Fruit fly (Drosophila melanogaster) whole organism, prepupa: ENCODE measurements around the gene arg.

Source experiments
- Blimp-1 ChIP-seq: fragments of 200-800 bp; sonication (Bioruptor generic); optimal IDR thresholded peaks from 3 replicates; lab custom pipeline; 2017; ENCODE audit warnings: missing biosample characterization, missing genetic modification characterization, mild to moderate bottlenecking, moderate library complexity, missing genetic modification reagents
- CG10631 ChIP-seq: fragments of 200-800 bp; sonication (Bioruptor generic); optimal IDR thresholded peaks from 2 replicates; lab custom pipeline; 2016; ENCODE audit warnings: missing biosample characterization, missing genetic modification characterization
- CG10669 ChIP-seq: fragments of 200-800 bp; sonication (Bioruptor generic); optimal IDR thresholded peaks from 3 replicates; lab custom pipeline; 2018; ENCODE audit warnings: missing biosample characterization, mild to moderate bottlenecking, missing genetic modification characterization, moderate library complexity
- CG11294 ChIP-seq: fragments of 200-800 bp; sonication (Bioruptor generic); IDR thresholded peaks from 2 replicates; pipeline ENCODE4 v1.3.6; 2022; ENCODE audit warnings: missing biosample characterization, missing genetic modification characterization
- CG11762 ChIP-seq: fragments of 200-800 bp; sonication (Bioruptor generic); optimal IDR thresholded peaks from 3 replicates; lab custom pipeline; 2016; ENCODE audit warnings: missing biosample characterization, missing genetic modification characterization; ENCODE audit not compliant: insufficient read depth
- CG11902 ChIP-seq: fragments of 200-800 bp; sonication (Bioruptor generic); optimal IDR thresholded peaks from 3 replicates; lab custom pipeline; 2016; ENCODE audit warnings: missing biosample characterization, missing genetic modification characterization
- CG15336 ChIP-seq: fragments of 200-800 bp; sonication (Bioruptor generic); IDR thresholded peaks from 2 replicates; pipeline ENCODE4 v1.3.6; 2022; ENCODE audit warnings: missing biosample characterization, missing genetic modification characterization
- CG1621 ChIP-seq: fragments of 200-800 bp; sonication (Bioruptor generic); optimal IDR thresholded peaks from 3 replicates; lab custom pipeline; 2018; ENCODE audit warnings: missing biosample characterization, mild to moderate bottlenecking, missing genetic modification characterization
- CG3032 ChIP-seq: fragments of 200-800 bp; optimal IDR thresholded peaks from 2 replicates; lab custom pipeline; 2019; ENCODE audit warnings: missing biosample characterization, mild to moderate bottlenecking, missing genetic modification characterization, moderate library complexity
- CG32006 ChIP-seq: fragments of 200-800 bp; sonication (Bioruptor generic); optimal IDR thresholded peaks from 3 replicates; lab custom pipeline; 2017; ENCODE audit warnings: missing biosample characterization, mild to moderate bottlenecking, missing genetic modification characterization
- CG3919 ChIP-seq: fragments of 200-800 bp; sonication (Bioruptor generic); optimal IDR thresholded peaks from 3 replicates; lab custom pipeline; 2016; ENCODE audit warnings: missing biosample characterization, missing genetic modification characterization
- CG6163 ChIP-seq: fragments of 200-800 bp; sonication (Bioruptor generic); IDR thresholded peaks from 3 replicates; pipeline ENCODE4 v1.3.6; 2022; ENCODE audit warnings: missing biosample characterization, missing genetic modification characterization
- CG6808 ChIP-seq: fragments of 200-800 bp; sonication (Bioruptor generic); optimal IDR thresholded peaks from 3 replicates; lab custom pipeline; 2017; ENCODE audit warnings: missing biosample characterization, missing genetic modification characterization, mild to moderate bottlenecking, moderate library complexity, missing genetic modification reagents
- CG6854 ChIP-seq: fragments of 200-800 bp; sonication (Bioruptor generic); optimal IDR thresholded peaks from 2 replicates; lab custom pipeline; 2017; ENCODE audit warnings: missing biosample characterization, mild to moderate bottlenecking, missing genetic modification characterization
- CG7368 ChIP-seq: fragments of 200-800 bp; sonication (Bioruptor generic); optimal IDR thresholded peaks from 3 replicates; lab custom pipeline; 2016; ENCODE audit warnings: missing biosample characterization, missing genetic modification characterization
- CG8319 ChIP-seq: fragments of 200-800 bp; sonication (Bioruptor generic); optimal IDR thresholded peaks from 3 replicates; lab custom pipeline; 2016; ENCODE audit warnings: missing biosample characterization, missing genetic modification characterization
- CG8632 ChIP-seq: fragments of 200-800 bp; sonication (Bioruptor generic); optimal IDR thresholded peaks from 3 replicates; lab custom pipeline; 2016; ENCODE audit warnings: missing biosample characterization, missing genetic modification characterization
- CG9139 ChIP-seq: fragments of 200-800 bp; sonication (Bioruptor generic); optimal IDR thresholded peaks from 3 replicates; lab custom pipeline; 2017; ENCODE audit warnings: missing biosample characterization, mild to moderate bottlenecking, missing genetic modification characterization
- Eip75B ChIP-seq: fragments of 200-800 bp; sonication (Bioruptor generic); optimal IDR thresholded peaks from 3 replicates; lab custom pipeline; 2016; ENCODE audit warnings: missing biosample characterization, missing genetic modification characterization
- Eip78C ChIP-seq: fragments of 200-800 bp; sonication (Bioruptor generic); peaks from one replicate; lab custom pipeline; 2016; ENCODE audit warnings: missing biosample characterization, missing genetic modification characterization
- Eip93F ChIP-seq: fragments of 200-800 bp; sonication (Bioruptor generic); optimal IDR thresholded peaks from 2 replicates; lab custom pipeline; 2016; ENCODE audit warnings: missing biosample characterization, mild to moderate bottlenecking, missing genetic modification characterization
- Ets21C ChIP-seq: fragments of 200-800 bp; sonication (Bioruptor generic); optimal IDR thresholded peaks from 3 replicates; lab custom pipeline; 2016; ENCODE audit warnings: missing biosample characterization, missing genetic modification characterization
- Ets96B ChIP-seq: fragments of 200-800 bp; optimal IDR thresholded peaks from 2 replicates; lab custom pipeline; 2019; ENCODE audit warnings: missing biosample characterization, mild to moderate bottlenecking, missing genetic modification characterization, moderate library complexity
- Hr38 ChIP-seq: sonication (Bioruptor generic); optimal IDR thresholded peaks from 2 replicates; lab custom pipeline; 2016; ENCODE audit warnings: missing biosample characterization, missing genetic modification characterization
- Hr39 ChIP-seq: fragments of 200-800 bp; sonication (Bioruptor generic); optimal IDR thresholded peaks from 2 replicates; lab custom pipeline; 2016; ENCODE audit warnings: missing biosample characterization, missing genetic modification characterization
- Hr4 ChIP-seq: fragments of 200-800 bp; sonication (Bioruptor generic); optimal IDR thresholded peaks from 3 replicates; lab custom pipeline; 2016; ENCODE audit warnings: missing biosample characterization, missing genetic modification characterization
- Lpt ChIP-seq: fragments of 200-800 bp; sonication (Bioruptor generic); optimal IDR thresholded peaks from 3 replicates; lab custom pipeline; 2016; ENCODE audit warnings: missing biosample characterization, missing genetic modification characterization
- Met ChIP-seq: fragments of 200-800 bp; sonication (Bioruptor generic); optimal IDR thresholded peaks from 3 replicates; lab custom pipeline; 2016; ENCODE audit warnings: missing biosample characterization, missing genetic modification characterization
- Smox ChIP-seq: fragments of 200-800 bp; sonication (Bioruptor generic); optimal IDR thresholded peaks from 3 replicates; lab custom pipeline; 2016; ENCODE audit warnings: missing biosample characterization, missing genetic modification characterization
- Sox14 ChIP-seq: fragments of 200-800 bp; sonication (Bioruptor generic); optimal IDR thresholded peaks from 3 replicates; lab custom pipeline; 2016; ENCODE audit warnings: missing biosample characterization, missing genetic modification characterization
- achi ChIP-seq: fragments of 200-800 bp; sonication (Bioruptor generic); optimal IDR thresholded peaks from 3 replicates; lab custom pipeline; 2016; ENCODE audit warnings: missing biosample characterization, missing genetic modification characterization
- acj6 ChIP-seq: fragments of 200-800 bp; sonication (Bioruptor generic); optimal IDR thresholded peaks from 3 replicates; lab custom pipeline; 2016; ENCODE audit warnings: missing biosample characterization, missing genetic modification characterization
- cyc ChIP-seq: fragments of 200-800 bp; sonication (Bioruptor generic); optimal IDR thresholded peaks from 3 replicates; lab custom pipeline; 2016; ENCODE audit warnings: missing biosample characterization, missing genetic modification characterization
- dac ChIP-seq: fragments of 200-800 bp; sonication (Bioruptor generic); optimal IDR thresholded peaks from 2 replicates; lab custom pipeline; 2017; ENCODE audit warnings: missing biosample characterization, mild to moderate bottlenecking, missing genetic modification characterization
- dsx ChIP-seq: fragments of 200-800 bp; optimal IDR thresholded peaks from 3 replicates; lab custom pipeline; 2019; ENCODE audit warnings: missing biosample characterization, mild to moderate bottlenecking, missing genetic modification characterization, moderate library complexity; ENCODE audit not compliant: poor library complexity, severe bottlenecking
- eg ChIP-seq: fragments of 200-800 bp; sonication (Bioruptor generic); IDR thresholded peaks from 3 replicates; pipeline ENCODE4 v1.3.6; 2022; ENCODE audit warnings: missing biosample characterization, missing genetic modification characterization
- esn ChIP-seq: fragments of 200-800 bp; sonication (Bioruptor generic); optimal IDR thresholded peaks from 2 replicates; lab custom pipeline; 2016; ENCODE audit warnings: missing biosample characterization, mild to moderate bottlenecking, missing genetic modification characterization, moderate library complexity
- lz ChIP-seq: fragments of 200-800 bp; sonication (Bioruptor generic); optimal IDR thresholded peaks from 3 replicates; lab custom pipeline; 2016; ENCODE audit warnings: missing biosample characterization, missing genetic modification characterization
- net ChIP-seq: fragments of 200-800 bp; sonication (Bioruptor generic); optimal IDR thresholded peaks from 3 replicates; lab custom pipeline; 2016; ENCODE audit warnings: missing biosample characterization, missing genetic modification characterization
- salr ChIP-seq, 2 experiments: fragments of 200-800 bp; sonication (Bioruptor generic); optimal IDR thresholded peaks; 3 replicates each; lab custom pipeline; 2016 to 2018; ENCODE audit warnings: missing biosample characterization in 2 of 2, missing genetic modification characterization in 2 of 2, mild to moderate bottlenecking in 1 of 2
- svp ChIP-seq: fragments of 200-800 bp; sonication (Bioruptor generic); peaks from one replicate; lab custom pipeline; 2016; ENCODE audit warnings: missing biosample characterization, missing genetic modification characterization
- topi ChIP-seq: fragments of 200-800 bp; sonication (Bioruptor generic); optimal IDR thresholded peaks from 3 replicates; lab custom pipeline; 2016; ENCODE audit warnings: missing biosample characterization, missing genetic modification characterization
- vri ChIP-seq: fragments of 200-800 bp; sonication (Bioruptor generic); optimal IDR thresholded peaks from 3 replicates; lab custom pipeline; 2016; ENCODE audit warnings: missing biosample characterization, mild to moderate bottlenecking, missing genetic modification characterization

Gene arg

dm6 chrX:523179-523851 lies 14.1 kb downstream of the arg start, which contains the start of gene elav (continued):
- TF ChIP-seq CG3919 (peak; percentile 97), Eip78C (GFP tag; lab: Kevin White, UChicago) (peak; percentile 99), CG6808 (peak; percentile 98), CG9139 (peak; percentile 96), CG6854 (peak; percentile 98), esn (peak; percentile 98), Hr38 (GFP tag; lab: Kevin White, UChicago) (peak; percentile 13), CG11762 (peak; percentile 97), CG8319 (GFP tag; lab: Kevin White, UChicago) (peak; percentile 97), CG8632 (GFP tag; lab: Kevin White, UChicago) (peak; percentile 97), vri (GFP tag; lab: Kevin White, UChicago) (peak; percentile 97), CG10631 (GFP tag; lab: Kevin White, UChicago) (peak; percentile 97), lz (GFP tag; lab: Kevin White, UChicago) (peak; percentile 98), dac (GFP tag; lab: Kevin White, UChicago) (peak; percentile 97), Blimp-1 (GFP tag; lab: Kevin White, UChicago) (peak; percentile 93), achi (peak; percentile 97), CG15336 (GFP tag; lab: Robert Waterston, UW) (peak; percentile 99), Hr39 (peak; percentile 96), Ets21C (peak; percentile 95), CG11294 (GFP tag; lab: Robert Waterston, UW) (peak; percentile 97), CG10669 (GFP tag; lab: Kevin White, UChicago) (peak; percentile 97), Met (GFP tag; lab: Kevin White, UChicago) (peak; percentile 99)

DNA sequence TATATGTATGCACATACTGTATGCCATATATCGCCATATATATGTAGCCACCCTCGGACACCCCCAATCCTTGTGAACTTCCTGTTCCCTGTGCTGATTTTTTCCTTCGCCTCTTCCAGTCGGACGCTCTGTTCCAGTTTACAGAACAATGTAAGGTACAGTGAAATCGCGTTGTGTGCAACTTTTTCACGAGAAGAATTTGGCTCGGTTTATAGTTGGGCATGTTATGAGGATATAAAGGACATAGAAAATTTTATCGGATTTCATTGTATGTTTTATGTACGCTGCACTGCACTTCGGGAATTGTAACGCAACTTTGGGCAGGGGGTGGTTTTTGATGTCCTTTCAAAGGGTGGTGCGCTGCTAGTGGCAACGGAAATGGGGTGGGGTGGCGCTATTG lies 15.1 kb downstream of the arg start:
- no peak for TF ChIP-seq Sox14 (GFP tag; lab: Kevin White, UChicago)
- no peak for TF ChIP-seq Eip75B (GFP tag; lab: Kevin White, UChicago)
- no peak for TF ChIP-seq Hr39
- no peak for TF ChIP-seq CG7368 (GFP tag; lab: Kevin White, UChicago)
- no peak for TF ChIP-seq Smox (GFP tag; lab: Kevin White, UChicago)
- TF ChIP-seq svp (GFP tag; lab: Kevin White, UChicago), result no peak
- no peak for TF ChIP-seq cyc
- no peak for TF ChIP-seq CG9139
- no peak for TF ChIP-seq Hr4
- TF ChIP-seq net (GFP tag; lab: Kevin White, UChicago), result no peak
- TF ChIP-seq CG8319 (GFP tag; lab: Kevin White, UChicago), result no peak
- no peak for TF ChIP-seq acj6 (GFP tag; lab: Kevin White, UChicago)
- no peak for TF ChIP-seq achi
- TF ChIP-seq Ets96B, result no peak
- TF ChIP-seq CG15336 (GFP tag; lab: Robert Waterston, UW), result no peak
- peak; percentile 10 for TF ChIP-seq CG32006 (GFP tag; lab: Kevin White, UChicago)
- peak; percentile 41 for TF ChIP-seq Eip78C (GFP tag; lab: Kevin White, UChicago)
- no peak for TF ChIP-seq salr (GFP tag; optimal IDR thresholded peaks at IDR 0.05; lab: Kevin White, UChicago)
- TF ChIP-seq CG6163 (GFP tag; lab: Robert Waterston, UW), result peak; percentile 34; the same call in 1 of the 3 replicates
- TF ChIP-seq CG3032 (tag; lab: Kevin White, UChicago), result no peak
- TF ChIP-seq CG10669 (GFP tag; lab: Kevin White, UChicago), result no peak
- TF ChIP-seq CG1621 (tag; lab: Kevin White, UChicago), result no peak
- no peak for TF ChIP-seq Lpt
- no peak for TF ChIP-seq Eip93F
- no peak for TF ChIP-seq vri (GFP tag; lab: Kevin White, UChicago)
- TF ChIP-seq CG11902 (GFP tag; lab: Kevin White, UChicago), result no peak
- TF ChIP-seq topi (GFP tag; lab: Kevin White, UChicago), result no peak
- TF ChIP-seq dsx, result peak; percentile 39
- peak; percentile 23 for TF ChIP-seq esn
- TF ChIP-seq CG11762, result no peak
- no peak for TF ChIP-seq lz (GFP tag; lab: Kevin White, UChicago)
- TF ChIP-seq CG3919, result peak; percentile 11
- no peak for TF ChIP-seq eg
- no peak for TF ChIP-seq dac (GFP tag; lab: Kevin White, UChicago)
